Fruit fly (Drosophila melanogaster): Measurements from ENCODE around the gene CG34173.

CG34173 gene

dm6 chr2L:22036877-22037276 lies 17.2 kb downstream of the CG34173 start (continued):
- TF ChIP-seq Ets65A (GFP tag) (peak; percentile 90), HLHmδ (GFP tag; optimal IDR thresholded peaks at IDR 0.05) (peak; percentile 33), sens (GFP tag) (peak; percentile 78), Oli (tag; optimal IDR thresholded peaks at IDR 0.05) (no peak), gem (tag; optimal IDR thresholded peaks at IDR 0.05) (peak; percentile 30), dmrt11E (tag; optimal IDR thresholded peaks at IDR 0.05) (peak; percentile 65), CG6689 (GFP tag; IDR thresholded peaks at IDR 0.05) (peak; percentile 35), CG6254 (GFP tag; optimal IDR thresholded peaks at IDR 0.05) (peak; percentile 56), wek (GFP tag; optimal IDR thresholded peaks at IDR 0.05) (no peak), CG7357 (GFP tag; IDR thresholded peaks at IDR 0.05) (no peak), CG32532 (GFP tag; IDR thresholded peaks at IDR 0.05) (no peak), CG11247 (GFP tag; IDR thresholded peaks at IDR 0.05) (no peak), vvl (GFP tag; IDR thresholded peaks at IDR 0.05) (no peak), CG12219 (GFP tag; optimal IDR thresholded peaks at IDR 0.05) (no peak), kni (GFP tag; optimal IDR thresholded peaks at IDR 0.05) (peak; percentile 83), onecut (GFP tag; IDR thresholded peaks at IDR 0.05) (peak; percentile 52; the same call in 1 of the 2 replicates), gce (GFP tag; IDR thresholded peaks at IDR 0.05) (0 out of 3 replicates have a peak, but pooled peaks have one; percentile 40), gsb-n (tag; optimal IDR thresholded peaks at IDR 0.05) (peak; percentile 22), chif (GFP tag; optimal IDR thresholded peaks at IDR 0.05) (no peak)

DNA sequence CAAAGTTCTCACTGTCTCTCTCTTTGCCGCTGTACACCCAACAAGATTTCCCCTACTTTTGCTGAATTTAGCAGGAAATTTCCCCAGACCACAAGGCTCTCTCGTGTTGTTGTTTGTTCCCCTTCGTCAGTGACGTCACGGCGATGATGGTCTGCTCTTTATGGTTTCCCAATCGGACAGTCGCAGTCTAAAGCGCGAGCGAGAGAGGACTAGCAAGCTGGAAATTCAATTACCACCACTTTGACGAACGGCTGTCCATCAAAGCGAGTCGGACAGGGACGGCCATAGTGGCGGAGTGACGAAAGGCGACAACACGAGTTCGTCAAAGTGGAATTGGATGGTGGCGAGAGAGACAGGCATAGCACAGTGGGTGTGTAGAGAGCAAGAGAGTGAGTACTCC lies 29.7 kb downstream of the CG34173 start:
- TF ChIP-seq hb (GFP tag; IDR thresholded peaks at IDR 0.05; ENCODE audit: partially characterized antibody) (no peak), CG14014 (GFP tag; IDR thresholded peaks at IDR 0.05) (no peak), CG2875 (GFP tag; optimal IDR thresholded peaks at IDR 0.05) (no peak), CG4404 (GFP tag; IDR thresholded peaks at IDR 0.05) (no peak), Rfx (GFP tag; IDR thresholded peaks at IDR 0.05) (no peak; the same call in 1 of the 2 replicates), CG17361 (GFP tag; IDR thresholded peaks at IDR 0.05) (no peak), CG13296 (GFP tag; optimal IDR thresholded peaks at IDR 0.05) (no peak), CG6683 (GFP tag; optimal IDR thresholded peaks at IDR 0.05) (no peak), ara (GFP tag; IDR thresholded peaks at IDR 0.05) (no peak), Ada2b (GFP tag; IDR thresholded peaks at IDR 0.05) (no peak), Max (GFP tag; optimal IDR thresholded peaks at IDR 0.05) (no peak), CG1233 (GFP tag; optimal IDR thresholded peaks at IDR 0.05) (no peak), slbo (GFP tag; IDR thresholded peaks at IDR 0.05) (peak; percentile 64), sr (GFP tag; IDR thresholded peaks at IDR 0.05) (peak; percentile 79; the same call in 2 of the 3 replicates), CG12104 (GFP tag; optimal IDR thresholded peaks at IDR 0.05) (no peak), stwl (tag; optimal IDR thresholded peaks at IDR 0.05) (peak; percentile 50), Lim3 (GFP tag; IDR thresholded peaks at IDR 0.05) (no peak), CG15696 (tag; optimal IDR thresholded peaks at IDR 0.05) (no peak), sc (optimal IDR thresholded peaks at IDR 0.05) (no peak), sc (GFP tag; optimal IDR thresholded peaks at IDR 0.05) (no peak), hth (optimal IDR thresholded peaks at IDR 0.05) (no peak), grau (tag; optimal IDR thresholded peaks at IDR 0.05) (no peak), gt (GFP tag; IDR thresholded peaks at IDR 0.05) (no peak), gcm (GFP tag; optimal IDR thresholded peaks at IDR 0.05) (peak; percentile 72), Oli (tag; optimal IDR thresholded peaks at IDR 0.05) (no peak), salm (tag; optimal IDR thresholded peaks at IDR 0.05) (no peak), sd (tag; optimal IDR thresholded peaks at IDR 0.05) (no peak), Dll (GFP tag; IDR thresholded peaks at IDR 0.05; ENCODE audit: partially characterized antibody) (peak; percentile 48; the same call in 2 of the 4 replicates), CG15601 (tag; optimal IDR thresholded peaks at IDR 0.05) (no peak), insv (GFP tag; optimal IDR thresholded peaks at IDR 0.05) (peak; percentile 39 to 94), Hmr (GFP tag; optimal IDR thresholded peaks at IDR 0.05) (peak; percentile 10), gem (tag; optimal IDR thresholded peaks at IDR 0.05) (no peak), HLH54F (GFP tag; optimal IDR thresholded peaks at IDR 0.05) (no peak), CG10959 (GFP tag; IDR thresholded peaks at IDR 0.05) (no peak), CG5180 (GFP tag; optimal IDR thresholded peaks at IDR 0.05) (no peak)

Data from whole organism, embryonic.